Worm (Caenorhabditis elegans) whole organism, L4 larva: ENCODE measurements around the gene Y71H2B.8.

Experiments
- F10B5.3 ChIP-seq: sonication (generic microtip); optimal IDR thresholded peaks from 2 replicates; lab custom pipeline; 2016; ENCODE audit warnings: mild to moderate bottlenecking, missing genetic modification characterization, missing compliant biosample characterization
- F37D6.2 ChIP-seq: sonication (generic microtip); optimal IDR thresholded peaks from 2 replicates; lab custom pipeline; 2016; ENCODE audit warnings: mild to moderate bottlenecking, missing genetic modification characterization, missing compliant biosample characterization
- F49E8.2 ChIP-seq: sonication (generic microtip); optimal IDR thresholded peaks from 2 replicates; lab custom pipeline; 2016; ENCODE audit warnings: missing compliant biosample characterization, mild to moderate bottlenecking, missing genetic modification characterization, borderline replicate concordance
- R02D3.7 ChIP-seq: fragments of 150-350 bp; sonication (generic microtip); optimal IDR thresholded peaks from 3 replicates; lab custom pipeline; 2014; ENCODE audit warnings: missing biosample characterization, missing genetic modification characterization
- Y105C5A.15 ChIP-seq: fragments of 200-800 bp; sonication (Bioruptor generic); IDR thresholded peaks from 2 replicates; pipeline ENCODE4 v1.3.6; 2022; ENCODE audit warnings: missing genetic modification characterization, missing compliant biosample characterization
- Y5F2A.4 ChIP-seq: fragments of 200-800 bp; sonication (Bioruptor generic); optimal IDR thresholded peaks from 2 replicates; lab custom pipeline; 2018; ENCODE audit warnings: mild to moderate bottlenecking, missing genetic modification characterization, missing compliant biosample characterization
- ama-1 ChIP-seq: fragments of 150-350 bp; optimal IDR thresholded peaks from 2 replicates; lab custom pipeline; 2014; ENCODE audit warnings: inconsistent platforms, mixed read lengths
- arid-1 ChIP-seq: fragments of 200-800 bp; sonication (Bioruptor generic); conservative IDR thresholded peaks from 2 replicates; pipeline ENCODE4 v1.3.6; 2022; ENCODE audit warnings: missing genetic modification reagents, missing genetic modification characterization, missing compliant biosample characterization
- ceh-20 ChIP-seq: fragments of 200-800 bp; sonication (Bioruptor generic); IDR thresholded peaks from 2 replicates; pipeline ENCODE4 v1.3.6; 2022; ENCODE audit warnings: missing genetic modification reagents, missing genetic modification characterization, missing compliant biosample characterization
- ceh-28 ChIP-seq: fragments of 150-350 bp; optimal IDR thresholded peaks from 2 replicates; lab custom pipeline; 2014; ENCODE audit warnings: missing biosample characterization, missing genetic modification reagents, missing genetic modification characterization
- ceh-32 ChIP-seq: sonication (generic microtip); optimal IDR thresholded peaks from 2 replicates; lab custom pipeline; 2016; ENCODE audit warnings: mild to moderate bottlenecking, missing genetic modification characterization, missing compliant biosample characterization; ENCODE audit not compliant: poor library complexity
- ceh-62 ChIP-seq: sonication (generic microtip); optimal IDR thresholded peaks from 2 replicates; lab custom pipeline; 2017; ENCODE audit warnings: missing biosample characterization, missing genetic modification characterization
- ces-1 ChIP-seq: fragments of 150-350 bp; sonication (generic microtip); optimal IDR thresholded peaks from 4 replicates; lab custom pipeline; 2014; ENCODE audit warnings: missing biosample characterization, missing genetic modification reagents, missing genetic modification characterization
- cey-2 ChIP-seq: sonication (generic microtip); optimal IDR thresholded peaks from 3 replicates; lab custom pipeline; 2017; ENCODE audit warnings: missing genetic modification characterization, mild to moderate bottlenecking, missing compliant biosample characterization, antibody characterized with exemption, borderline replicate concordance; ENCODE audit not compliant: insufficient read depth
- daf-19 ChIP-seq: fragments of 200-800 bp; sonication (Bioruptor generic); conservative IDR thresholded peaks from 2 replicates; pipeline ENCODE4 v1.3.6; 2022; ENCODE audit warnings: missing genetic modification characterization, missing compliant biosample characterization
- daf-8 ChIP-seq: fragments of 200-800 bp; sonication (Bioruptor generic); IDR thresholded peaks from 2 replicates; pipeline ENCODE4 v1.3.6; 2022; ENCODE audit warnings: missing genetic modification characterization, missing compliant biosample characterization
- dmd-6 ChIP-seq: fragments of 200-800 bp; sonication (Bioruptor generic); IDR thresholded peaks from 2 replicates; pipeline ENCODE4 v1.3.6; 2022; ENCODE audit warnings: missing genetic modification reagents, missing genetic modification characterization, missing compliant biosample characterization
- dmd-9 ChIP-seq: fragments of 200-800 bp; sonication (Bioruptor generic); IDR thresholded peaks from 2 replicates; pipeline ENCODE4 v1.3.6; 2022; ENCODE audit warnings: missing genetic modification reagents, missing genetic modification characterization, missing compliant biosample characterization
- dve-1 ChIP-seq: sonication (generic microtip); optimal IDR thresholded peaks from 2 replicates; lab custom pipeline; 2017; ENCODE audit warnings: antibody characterized with exemption, mild to moderate bottlenecking, missing genetic modification characterization, missing compliant biosample characterization; ENCODE audit not compliant: insufficient read depth
- fos-1 ChIP-seq: fragments of 150-350 bp; optimal IDR thresholded peaks from 2 replicates; lab custom pipeline; 2014; ENCODE audit warnings: missing biosample characterization, missing genetic modification characterization
- hlh-30 ChIP-seq: sonication (generic microtip); optimal IDR thresholded peaks from 2 replicates; lab custom pipeline; 2017; ENCODE audit warnings: antibody characterized with exemption, mild to moderate bottlenecking, missing genetic modification characterization, missing compliant biosample characterization; ENCODE audit not compliant: insufficient read depth
- hmg-1.1 ChIP-seq: fragments of 200-800 bp; sonication (Bioruptor generic); IDR thresholded peaks from 2 replicates; pipeline ENCODE4 v1.3.6; 2022; ENCODE audit warnings: missing genetic modification reagents, missing genetic modification characterization, missing compliant biosample characterization
- lin-13 ChIP-seq: fragments of 150-350 bp; optimal IDR thresholded peaks from 2 replicates; lab custom pipeline; 2014; ENCODE audit warnings: missing biosample characterization, missing genetic modification reagents, missing genetic modification characterization
- lin-15B ChIP-seq: fragments of 150-350 bp; sonication (generic microtip); optimal IDR thresholded peaks from 3 replicates; lab custom pipeline; 2014; ENCODE audit warnings: missing biosample characterization, missing genetic modification characterization
- lin-29 ChIP-seq: fragments of 200-800 bp; sonication (Bioruptor generic); IDR thresholded peaks from 2 replicates; pipeline ENCODE4 v1.3.6; 2022; ENCODE audit warnings: missing genetic modification reagents, missing genetic modification characterization, missing compliant biosample characterization
- lir-3 ChIP-seq: sonication (generic microtip); optimal IDR thresholded peaks from 2 replicates; lab custom pipeline; 2016; ENCODE audit warnings: mild to moderate bottlenecking, missing genetic modification characterization, missing compliant biosample characterization
- lsy-2 ChIP-seq, 2 experiments: fragments of 150-350 bp in 1 of 2; sonication (generic microtip) in 1 of 2; optimal IDR thresholded peaks; 2 replicates each; lab custom pipeline; 2014 to 2017; ENCODE audit warnings: missing biosample characterization in 2 of 2, missing genetic modification characterization in 2 of 2
- mdl-1 ChIP-seq, 2 experiments: fragments of 150-350 bp in 1 of 2; sonication (generic microtip) in 1 of 2; optimal IDR thresholded peaks; 2 replicates each; lab custom pipeline; 2014 to 2017; ENCODE audit warnings: missing biosample characterization in 2 of 2, missing genetic modification characterization in 2 of 2
- mdt-29 ChIP-seq: fragments of 200-800 bp; sonication (Bioruptor generic); IDR thresholded peaks from 2 replicates; pipeline ENCODE4 v1.3.6; 2022; ENCODE audit warnings: missing genetic modification reagents, missing genetic modification characterization, missing compliant biosample characterization
- mep-1 ChIP-seq: fragments of 150-350 bp; sonication (generic microtip); optimal IDR thresholded peaks from 3 replicates; lab custom pipeline; 2014; ENCODE audit warnings: missing biosample characterization, missing genetic modification characterization
- mxl-3 ChIP-seq: fragments of 200-800 bp; sonication (Bioruptor generic); optimal IDR thresholded peaks from 2 replicates; lab custom pipeline; 2018; ENCODE audit warnings: mild to moderate bottlenecking, missing genetic modification characterization, missing compliant biosample characterization
- nhr-102 ChIP-seq: sonication (generic microtip); optimal IDR thresholded peaks from 2 replicates; lab custom pipeline; 2016; ENCODE audit warnings: mild to moderate bottlenecking, missing genetic modification characterization, moderate library complexity, missing compliant biosample characterization
- nhr-11 ChIP-seq: fragments of 150-350 bp; optimal IDR thresholded peaks from 2 replicates; lab custom pipeline; 2014; ENCODE audit warnings: missing biosample characterization, missing genetic modification characterization
- nhr-111 ChIP-seq: fragments of 200-800 bp; sonication (Bioruptor generic); optimal IDR thresholded peaks from 2 replicates; lab custom pipeline; 2018; ENCODE audit warnings: mild to moderate bottlenecking, missing genetic modification characterization, missing compliant biosample characterization
- nhr-237 ChIP-seq: sonication (generic microtip); optimal IDR thresholded peaks from 2 replicates; lab custom pipeline; 2017; ENCODE audit warnings: missing biosample characterization, missing genetic modification characterization
- nhr-25 ChIP-seq: sonication (generic microtip); optimal IDR thresholded peaks from 2 replicates; lab custom pipeline; 2017; ENCODE audit warnings: missing genetic modification characterization, mild to moderate bottlenecking, missing compliant biosample characterization, antibody characterized with exemption, moderate library complexity, borderline replicate concordance; ENCODE audit not compliant: insufficient read depth
- nhr-28 ChIP-seq: fragments of 150-350 bp; optimal IDR thresholded peaks from 2 replicates; lab custom pipeline; 2014; ENCODE audit warnings: missing biosample characterization, missing genetic modification characterization
- nhr-41 ChIP-seq: fragments of 200-800 bp; sonication (Bioruptor generic); IDR thresholded peaks from 2 replicates; pipeline ENCODE4 v1.3.6; 2022; ENCODE audit warnings: missing genetic modification reagents, missing genetic modification characterization, missing compliant biosample characterization
- nhr-42 ChIP-seq: fragments of 200-800 bp; sonication (Bioruptor generic); IDR thresholded peaks from 2 replicates; pipeline ENCODE4 v1.3.6; 2022; ENCODE audit warnings: missing genetic modification characterization, missing compliant biosample characterization
- nhr-76 ChIP-seq: fragments of 150-350 bp; optimal IDR thresholded peaks from 2 replicates; lab custom pipeline; 2014; ENCODE audit warnings: missing biosample characterization, missing genetic modification characterization
- nhr-77 ChIP-seq: fragments of 150-350 bp; optimal IDR thresholded peaks from 2 replicates; lab custom pipeline; 2014; ENCODE audit warnings: missing biosample characterization, missing genetic modification characterization
- php-3 ChIP-seq: fragments of 200-800 bp; sonication (Bioruptor generic); IDR thresholded peaks from 2 replicates; pipeline ENCODE4 v1.3.6; 2022; ENCODE audit warnings: missing genetic modification reagents, missing genetic modification characterization, missing compliant biosample characterization
- saeg-2 ChIP-seq: fragments of 200-800 bp; sonication (Bioruptor generic); IDR thresholded peaks from 2 replicates; pipeline ENCODE4 v1.3.6; 2022; ENCODE audit warnings: missing genetic modification reagents, missing genetic modification characterization, missing compliant biosample characterization
- tag-97 ChIP-seq: fragments of 200-800 bp; sonication (Bioruptor generic); IDR thresholded peaks from 2 replicates; pipeline ENCODE4 v1.3.6; 2022; ENCODE audit warnings: missing genetic modification characterization, missing compliant biosample characterization
- tra-1 ChIP-seq: fragments of 200-800 bp; sonication (Bioruptor generic); IDR thresholded peaks from 2 replicates; pipeline ENCODE4 v1.3.6; 2022; ENCODE audit warnings: missing genetic modification reagents, missing genetic modification characterization, missing compliant biosample characterization
- vab-7 ChIP-seq: fragments of 200-800 bp; sonication (Bioruptor generic); IDR thresholded peaks from 2 replicates; pipeline ENCODE4 v1.3.6; 2022; ENCODE audit warnings: missing genetic modification reagents, missing genetic modification characterization, missing compliant biosample characterization
- zfp-2 ChIP-seq: sonication (generic microtip); optimal IDR thresholded peaks from 2 replicates; lab custom pipeline; 2016; ENCODE audit warnings: mild to moderate bottlenecking, missing genetic modification characterization, missing compliant biosample characterization
- zip-2 ChIP-seq: fragments of 150-350 bp; optimal IDR thresholded peaks from 2 replicates; lab custom pipeline; 2014; ENCODE audit warnings: missing biosample characterization, missing genetic modification characterization
- ztf-11 ChIP-seq: fragments of 150-350 bp; optimal IDR thresholded peaks from 2 replicates; lab custom pipeline; 2014; ENCODE audit warnings: missing biosample characterization, missing genetic modification characterization

Y71H2B.8 gene

ce11 chrIII:2576360-2577259, 2.5 kb upstream of the Y71H2B.8 start (continued):
- TF ChIP-seq php-3 (GFP tag; lab: Robert Waterston, UW): no peak
- no peak for TF ChIP-seq lin-29 (GFP tag; lab: Robert Waterston, UW)
- no peak for TF ChIP-seq mxl-3 (GFP tag; lab: Kevin White, UChicago)
- no peak for TF ChIP-seq nhr-41 (GFP tag; lab: Robert Waterston, UW)
- peak; percentile 5 for TF ChIP-seq nhr-77
- peak; percentile 65; the same call in 1 of the 2 replicates for TF ChIP-seq ceh-20 (GFP tag; lab: Robert Waterston, UW)
- peak; percentile 52 for TF ChIP-seq nhr-28 (tag; lab: Kevin White, UChicago)
- TF ChIP-seq dmd-6 (GFP tag; lab: Robert Waterston, UW): peak; percentile 51
- TF ChIP-seq nhr-11 (tag; lab: Kevin White, UChicago): peak; percentile 62
- TF ChIP-seq arid-1 (GFP tag; lab: Robert Waterston, UW): no peak
- no peak for TF ChIP-seq ceh-32 (tag; lab: Kevin White, UChicago)
- no peak for TF ChIP-seq ztf-11 (tag; lab: Kevin White, UChicago)
- TF ChIP-seq nhr-237 (tag; lab: Kevin White, UChicago): no peak
- TF ChIP-seq nhr-42: no peak
- TF ChIP-seq lin-15B (tag; lab: Kevin White, UChicago): no peak
- TF ChIP-seq lir-3 (tag; lab: Kevin White, UChicago): no peak
- no peak for TF ChIP-seq mdt-29 (GFP tag; lab: Robert Waterston, UW)
- no peak for TF ChIP-seq tra-1 (GFP tag; lab: Robert Waterston, UW)
- no peak for TF ChIP-seq nhr-76 (tag; lab: Kevin White, UChicago)
- no peak for TF ChIP-seq zfp-2 (tag; lab: Kevin White, UChicago)
- TF ChIP-seq fos-1 (tag; lab: Kevin White, UChicago): no peak
- no peak for TF ChIP-seq R02D3.7
- peak; percentile 66 for TF ChIP-seq hlh-30 (tag; lab: Kevin White, UChicago)
- peak; percentile 74 for TF ChIP-seq hmg-1.1 (GFP tag; lab: Robert Waterston, UW)
- no peak for TF ChIP-seq daf-19 (GFP tag; lab: Robert Waterston, UW)
- no peak for TF ChIP-seq nhr-111 (GFP tag; lab: Kevin White, UChicago)
- TF ChIP-seq vab-7: no peak
- no peak for TF ChIP-seq F49E8.2 (tag; lab: Kevin White, UChicago)
- peak; percentile 84 for TF ChIP-seq mep-1 (tag; lab: Kevin White, UChicago)
- TF ChIP-seq ceh-62 (tag; lab: Kevin White, UChicago): no peak
- TF ChIP-seq lin-13 (GFP tag; lab: Kevin White, UChicago): peak; percentile 62
- no peak for TF ChIP-seq daf-8
- peak; percentile 67 for TF ChIP-seq ceh-28
- TF ChIP-seq ces-1: peak; percentile 8
- TF ChIP-seq lsy-2 (tag; optimal IDR thresholded peaks at IDR 0.05; lab: Kevin White, UChicago): peak; percentile 21 to 82
- TF ChIP-seq nhr-25 (tag; lab: Kevin White, UChicago): no peak
- peak; percentile 59 for TF ChIP-seq F37D6.2 (tag; lab: Kevin White, UChicago)
- no peak for TF ChIP-seq Y105C5A.15
- no peak for TF ChIP-seq F10B5.3 (tag; lab: Kevin White, UChicago)
- no peak for TF ChIP-seq tag-97 (GFP tag; lab: Robert Waterston, UW)
- TF ChIP-seq zip-2 (tag; lab: Kevin White, UChicago): no peak
- TF ChIP-seq Y5F2A.4 (GFP tag; lab: Kevin White, UChicago): no peak
- TF ChIP-seq nhr-102 (tag; lab: Kevin White, UChicago): no peak
- no peak for TF ChIP-seq saeg-2
- peak; percentile 62 for TF ChIP-seq dve-1
- no peak for TF ChIP-seq dmd-9 (GFP tag; lab: Robert Waterston, UW)
- TF ChIP-seq cey-2 (tag; lab: Kevin White, UChicago): no peak
- no peak for TF ChIP-seq ama-1 (lab: Kevin White, UChicago)
- TF ChIP-seq mdl-1 (tag; optimal IDR thresholded peaks at IDR 0.05; lab: Kevin White, UChicago): peak in 1 of 2 experiments; percentile 69
